ENCODE assay signal across 5 fruit fly cellular contexts in the genomic region with DNA sequence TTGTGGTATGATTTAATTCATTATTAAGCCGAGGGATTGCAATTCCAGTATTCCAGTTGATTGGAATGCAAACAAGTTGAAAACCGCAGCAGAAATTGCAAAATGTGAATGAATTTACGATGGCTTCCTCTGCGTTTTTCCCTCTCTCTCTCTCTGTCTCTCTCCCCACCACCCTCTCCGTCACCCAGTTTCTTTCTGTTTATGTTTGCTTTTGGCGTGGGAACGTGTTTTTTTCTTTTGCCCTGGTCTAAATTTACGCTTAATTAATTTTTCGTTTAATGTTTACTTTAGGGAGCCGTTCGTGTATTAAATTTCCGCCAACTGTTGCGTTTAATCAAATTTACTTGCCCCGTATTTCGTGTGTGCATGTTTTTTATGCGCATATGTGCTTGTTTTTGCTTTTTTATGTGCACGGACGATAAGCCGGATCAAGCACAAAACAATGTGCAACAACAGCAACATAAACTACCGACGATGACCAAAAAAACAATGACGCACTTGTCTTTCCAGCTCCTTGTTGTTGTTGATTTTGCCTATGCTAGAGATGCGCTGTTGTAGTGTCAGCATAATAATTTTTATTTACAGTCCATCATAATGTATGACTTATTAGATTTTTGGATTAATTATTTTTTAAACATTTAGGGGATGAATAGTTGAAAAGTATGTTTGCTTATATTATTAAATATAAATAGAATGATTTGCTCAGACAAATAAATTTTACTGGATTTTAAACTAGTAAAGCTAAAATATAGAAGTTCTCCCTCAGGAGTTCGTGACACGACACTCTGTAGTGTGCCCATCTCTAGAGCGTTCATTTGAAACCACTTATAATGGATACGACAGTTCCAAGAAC.
A peak's percentile ranks its signal among the peaks of the same experiment; 100 is the strongest.
TF ChIP-seq lines count a peak whose summit lies in the region.

No protein-coding gene starts in this region.

- TF ChIP-seq CTCF in whole organism, embryonic (GFP tag; optimal IDR thresholded peaks at IDR 0.05; lab: Kevin White, UChicago) = peak; percentile 8

TF ChIP-seq in whole organism, adult, 20 proteins besides CTCF, POLR2A, EP300 and RAD21 (continues in another document):
- TF ChIP-seq Clk (GFP tag; optimal IDR thresholded peaks at IDR 0.05; lab: Kevin White, UChicago) = no peak
- peak; percentile 98 for TF ChIP-seq tj (GFP tag; optimal IDR thresholded peaks at IDR 0.05; lab: Kevin White, UChicago)
- no peak for TF ChIP-seq toe (GFP tag; optimal IDR thresholded peaks at IDR 0.05; lab: Kevin White, UChicago)
- TF ChIP-seq bab1 (GFP tag; optimal IDR thresholded peaks at IDR 0.05; lab: Kevin White, UChicago) = peak; percentile 85
- peak; percentile 77 for TF ChIP-seq CG7101 (tag; optimal IDR thresholded peaks at IDR 0.05; lab: Kevin White, UChicago)
- no peak for TF ChIP-seq cnc (optimal IDR thresholded peaks at IDR 0.05; lab: Kevin White, UChicago)
- no peak for TF ChIP-seq Mnt (GFP tag; optimal IDR thresholded peaks at IDR 0.05; lab: Kevin White, UChicago)
- TF ChIP-seq CG33017 (tag; optimal IDR thresholded peaks at IDR 0.05; lab: Kevin White, UChicago) = no peak
- no peak for TF ChIP-seq ovo (GFP tag; optimal IDR thresholded peaks at IDR 0.05; lab: Kevin White, UChicago)
- peak; percentile 91 for TF ChIP-seq cic (GFP tag; optimal IDR thresholded peaks at IDR 0.05; lab: Kevin White, UChicago)
- TF ChIP-seq CG12768 (GFP tag; optimal IDR thresholded peaks at IDR 0.05; lab: Kevin White, UChicago) = no peak
- TF ChIP-seq CG5204 (GFP tag; optimal IDR thresholded peaks at IDR 0.05; lab: Kevin White, UChicago) = no peak
- peak; percentile 38 for TF ChIP-seq Crg-1 (GFP tag; optimal IDR thresholded peaks at IDR 0.05; lab: Kevin White, UChicago)
- peak; percentile 21 for TF ChIP-seq pad (GFP tag; optimal IDR thresholded peaks at IDR 0.05; lab: Kevin White, UChicago)
- no peak for TF ChIP-seq Hr96 (GFP tag; optimal IDR thresholded peaks at IDR 0.05; lab: Kevin White, UChicago)
- no peak for TF ChIP-seq kay (GFP tag; lab: Kevin White, UChicago; ENCODE audit: borderline replicate concordance)

TF ChIP-seq in whole organism, embryonic, 481 proteins besides CTCF, POLR2A, EP300 and RAD21 (continues in another document):
- TF ChIP-seq sqz (GFP tag; optimal IDR thresholded peaks at IDR 0.05; lab: Kevin White, UChicago) (peak; percentile 59), CG13775 (GFP tag; optimal IDR thresholded peaks at IDR 0.05; lab: Kevin White, UChicago) (peak; percentile 76), CG7357 (GFP tag; IDR thresholded peaks at IDR 0.05; lab: Robert Waterston, UW) (no peak), Hsf (GFP tag; optimal IDR thresholded peaks at IDR 0.05; lab: Kevin White, UChicago) (peak; percentile 46), ind (GFP tag; optimal IDR thresholded peaks at IDR 0.05; lab: Kevin White, UChicago) (peak; percentile 64), Gug (GFP tag; IDR thresholded peaks at IDR 0.05; lab: Robert Waterston, UW) (no peak), Dref (GFP tag; IDR thresholded peaks at IDR 0.05; lab: Robert Waterston, UW) (no peak), CG3065 (GFP tag; optimal IDR thresholded peaks at IDR 0.05; lab: Kevin White, UChicago) (no peak), CG17802 (tag; optimal IDR thresholded peaks at IDR 0.05; lab: Kevin White, UChicago) (peak; percentile 3), grn (GFP tag; optimal IDR thresholded peaks at IDR 0.05; lab: Kevin White, UChicago) (no peak), slp2 (GFP tag; optimal IDR thresholded peaks at IDR 0.05; lab: Kevin White, UChicago) (no peak), Xbp1 (GFP tag; optimal IDR thresholded peaks at IDR 0.05; lab: Kevin White, UChicago) (peak; percentile 80), CG8290 (GFP tag; optimal IDR thresholded peaks at IDR 0.05; lab: Kevin White, UChicago) (peak; percentile 21), CG8290 (tag; optimal IDR thresholded peaks at IDR 0.05; lab: Kevin White, UChicago) (peak; percentile 18 to 47), CG3726 (GFP tag; IDR thresholded peaks at IDR 0.05; lab: Robert Waterston, UW) (no peak), ERR (GFP tag; optimal IDR thresholded peaks at IDR 0.05; lab: Kevin White, UChicago) (no peak), kah (GFP tag; optimal IDR thresholded peaks at IDR 0.05; lab: Kevin White, UChicago) (no peak)

TF ChIP-seq in whole organism, prepupa, 60 proteins besides CTCF, POLR2A, EP300 and RAD21 (continues in another document):
- TF ChIP-seq CG16779 (tag; optimal IDR thresholded peaks at IDR 0.05; lab: Kevin White, UChicago) (no peak), ss (GFP tag; optimal IDR thresholded peaks at IDR 0.05; lab: Kevin White, UChicago) (peak in 1 of 2 experiments; percentile 15), CG11762 (GFP tag; optimal IDR thresholded peaks at IDR 0.05; lab: Kevin White, UChicago; ENCODE audit: insufficient read depth) (no peak), CG11294 (GFP tag; IDR thresholded peaks at IDR 0.05; lab: Robert Waterston, UW) (no peak), Sox14 (GFP tag; optimal IDR thresholded peaks at IDR 0.05; lab: Kevin White, UChicago) (peak; percentile 4), dac (GFP tag; optimal IDR thresholded peaks at IDR 0.05; lab: Kevin White, UChicago) (no peak), Hr39 (GFP tag; optimal IDR thresholded peaks at IDR 0.05; lab: Kevin White, UChicago) (no peak), cyc (GFP tag; optimal IDR thresholded peaks at IDR 0.05; lab: Kevin White, UChicago) (peak; percentile 18), CG10669 (GFP tag; optimal IDR thresholded peaks at IDR 0.05; lab: Kevin White, UChicago) (no peak), lz (GFP tag; optimal IDR thresholded peaks at IDR 0.05; lab: Kevin White, UChicago) (peak; percentile 31), Eip78C (GFP tag; lab: Kevin White, UChicago) (peak; percentile 91), CG32006 (GFP tag; optimal IDR thresholded peaks at IDR 0.05; lab: Kevin White, UChicago) (peak; percentile 69), CG6808 (GFP tag; optimal IDR thresholded peaks at IDR 0.05; lab: Kevin White, UChicago) (no peak), fd59A (GFP tag; optimal IDR thresholded peaks at IDR 0.05; lab: Kevin White, UChicago) (no peak), acj6 (GFP tag; optimal IDR thresholded peaks at IDR 0.05; lab: Kevin White, UChicago) (peak; percentile 51), CG3919 (GFP tag; optimal IDR thresholded peaks at IDR 0.05; lab: Kevin White, UChicago) (peak; percentile 49), CG1621 (tag; optimal IDR thresholded peaks at IDR 0.05; lab: Kevin White, UChicago) (no peak)

TF ChIP-seq in whole organism, pupa, 21 proteins besides CTCF, POLR2A, EP300 and RAD21 (continues in another document):
- TF ChIP-seq CG10348 (GFP tag; IDR thresholded peaks at IDR 0.05; lab: Robert Waterston, UW) = no peak
- no peak for TF ChIP-seq Ets98B (GFP tag; IDR thresholded peaks at IDR 0.05; lab: Robert Waterston, UW)
- no peak for TF ChIP-seq CG17806 (tag; optimal IDR thresholded peaks at IDR 0.05; lab: Kevin White, UChicago)
- peak; percentile 39 for TF ChIP-seq Pif1A (GFP tag; optimal IDR thresholded peaks at IDR 0.05; lab: Kevin White, UChicago)
- no peak for TF ChIP-seq EcR (GFP tag; optimal IDR thresholded peaks at IDR 0.05; lab: Kevin White, UChicago)
- TF ChIP-seq Snoo (tag; optimal IDR thresholded peaks at IDR 0.05; lab: Kevin White, UChicago) = no peak
- TF ChIP-seq CG8301 (tag; optimal IDR thresholded peaks at IDR 0.05; lab: Kevin White, UChicago) = peak; percentile 23
- peak; percentile 36 for TF ChIP-seq CG9948 (tag; optimal IDR thresholded peaks at IDR 0.05; lab: Kevin White, UChicago)
- 0 out of 2 replicates have a peak, but pooled peaks have one; percentile 10 for TF ChIP-seq CG32121 (GFP tag; IDR thresholded peaks at IDR 0.05; lab: Robert Waterston, UW)
- TF ChIP-seq fd96Ca (GFP tag; IDR thresholded peaks at IDR 0.05; lab: Robert Waterston, UW) = 0 out of 3 replicates have a peak, but pooled peaks have one; percentile 8
- TF ChIP-seq gl (tag; optimal IDR thresholded peaks at IDR 0.05; lab: Kevin White, UChicago) = no peak
- no peak for TF ChIP-seq D1 (tag; optimal IDR thresholded peaks at IDR 0.05; lab: Kevin White, UChicago)
- peak; percentile 50 for TF ChIP-seq CG15710 (tag; optimal IDR thresholded peaks at IDR 0.05; lab: Kevin White, UChicago)
- no peak for TF ChIP-seq CG4496 (GFP tag; IDR thresholded peaks at IDR 0.05; lab: Robert Waterston, UW)
- peak; percentile 26 for TF ChIP-seq CG12605 (GFP tag; IDR thresholded peaks at IDR 0.05; lab: Robert Waterston, UW)
- no peak for TF ChIP-seq rn (GFP tag; IDR thresholded peaks at IDR 0.05; lab: Robert Waterston, UW)
- TF ChIP-seq CG8159 (tag; optimal IDR thresholded peaks at IDR 0.05; lab: Kevin White, UChicago) = peak; percentile 59
- peak; percentile 26 for TF ChIP-seq Pif1B (GFP tag; optimal IDR thresholded peaks at IDR 0.05; lab: Kevin White, UChicago)
- TF ChIP-seq CG14655 (GFP tag; optimal IDR thresholded peaks at IDR 0.05; lab: Kevin White, UChicago) = no peak

TF ChIP-seq in whole organism, wandering third instar larva, 38 proteins besides CTCF, POLR2A, EP300 and RAD21 (continues in another document):
- TF ChIP-seq pan (optimal IDR thresholded peaks at IDR 0.05; lab: Kevin White, UChicago) = no peak
- peak; percentile 3 for TF ChIP-seq HLH106 (tag; optimal IDR thresholded peaks at IDR 0.05; lab: Kevin White, UChicago)
- TF ChIP-seq ey (GFP tag; optimal IDR thresholded peaks at IDR 0.05; lab: Kevin White, UChicago) = peak; percentile 29
- peak; percentile 26 for TF ChIP-seq rgr (GFP tag; optimal IDR thresholded peaks at IDR 0.05; lab: Kevin White, UChicago)
- peak; percentile 68 for TF ChIP-seq sv (GFP tag; optimal IDR thresholded peaks at IDR 0.05; lab: Kevin White, UChicago)
- no peak for TF ChIP-seq Dif (GFP tag; optimal IDR thresholded peaks at IDR 0.05; lab: Kevin White, UChicago; ENCODE audit: partially characterized antibody)
- no peak for TF ChIP-seq dmrt93B (GFP tag; optimal IDR thresholded peaks at IDR 0.05; lab: Kevin White, UChicago)
- TF ChIP-seq Hr83 (GFP tag; optimal IDR thresholded peaks at IDR 0.05; lab: Kevin White, UChicago; ENCODE audit: poor library complexity, severe bottlenecking) = peak; percentile 17
- peak; percentile 14 for TF ChIP-seq psq (GFP tag; optimal IDR thresholded peaks at IDR 0.05; lab: Kevin White, UChicago)
- TF ChIP-seq usp (GFP tag; optimal IDR thresholded peaks at IDR 0.05; lab: Kevin White, UChicago) = no peak
- TF ChIP-seq Myc (optimal IDR thresholded peaks at IDR 0.05; lab: Kevin White, UChicago) = no peak
- TF ChIP-seq Sp1 (GFP tag; optimal IDR thresholded peaks at IDR 0.05; lab: Kevin White, UChicago) = peak; percentile 1
- TF ChIP-seq br (GFP tag; optimal IDR thresholded peaks at IDR 0.05; lab: Kevin White, UChicago) = peak; percentile 37
- TF ChIP-seq CG32264 (GFP tag; optimal IDR thresholded peaks at IDR 0.05; lab: Kevin White, UChicago) = no peak
- peak in 1 of 2 experiments; percentile 53 for TF ChIP-seq foxo (GFP tag; optimal IDR thresholded peaks at IDR 0.05; lab: Kevin White, UChicago)
- TF ChIP-seq OdsH (GFP tag; optimal IDR thresholded peaks at IDR 0.05; lab: Kevin White, UChicago) = peak; percentile 2
- no peak for TF ChIP-seq jim (GFP tag; optimal IDR thresholded peaks at IDR 0.05; lab: Kevin White, UChicago)
- TF ChIP-seq brk (GFP tag; optimal IDR thresholded peaks at IDR 0.05; lab: Kevin White, UChicago) = no peak
- TF ChIP-seq sage (GFP tag; optimal IDR thresholded peaks at IDR 0.05; lab: Kevin White, UChicago) = no peak
- no peak for TF ChIP-seq GATAd (GFP tag; optimal IDR thresholded peaks at IDR 0.05; lab: Kevin White, UChicago)
- peak; percentile 5 for TF ChIP-seq h (GFP tag; optimal IDR thresholded peaks at IDR 0.05; lab: Kevin White, UChicago)
